Worm (Caenorhabditis elegans): Measurements from ENCODE around the gene clc-5.

ce11 chrX:7474968-7475433 lies 41.6 kb downstream of the clc-5 start, which contains the start of gene coh-1:
- TF ChIP-seq W03F9.2 (tag; optimal IDR thresholded peaks at IDR 0.05): no peak
- TF ChIP-seq him-1 (tag; optimal IDR thresholded peaks at IDR 0.05): no peak
- TF ChIP-seq dao-5 (tag; optimal IDR thresholded peaks at IDR 0.05): no peak
